Worm (Caenorhabditis elegans): Measurements from ENCODE around the gene catp-5.

DNA sequence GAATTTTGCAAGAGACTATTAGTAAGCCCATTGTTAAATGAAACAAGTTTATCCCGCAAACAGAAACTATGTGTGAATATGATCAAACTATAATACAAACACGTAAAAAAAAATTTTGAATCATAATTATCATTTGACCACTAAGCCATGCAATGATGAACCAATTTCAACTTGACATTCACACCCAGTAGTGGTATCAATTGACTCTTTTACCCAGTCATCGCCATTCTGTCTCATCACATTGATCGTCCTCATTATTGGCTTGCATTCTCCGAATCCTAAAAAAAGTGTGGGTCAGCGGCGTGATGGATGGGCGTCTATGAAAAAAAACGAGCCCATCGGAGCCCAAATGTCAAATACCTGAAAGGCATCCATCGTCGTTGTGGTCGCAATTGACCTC is 21.6 kb upstream of the catp-5 start:
- no peak for TF ChIP-seq sptf-1 (tag; optimal IDR thresholded peaks at IDR 0.05)
- TF ChIP-seq alr-1 (tag; optimal IDR thresholded peaks at IDR 0.05; ENCODE audit: borderline replicate concordance): no peak
- no peak for TF ChIP-seq ceh-82 (tag; optimal IDR thresholded peaks at IDR 0.05)
- no peak for TF ChIP-seq ama-1 (optimal IDR thresholded peaks at IDR 0.05)
- TF ChIP-seq ztf-4 (tag; optimal IDR thresholded peaks at IDR 0.05): no peak
- TF ChIP-seq snpc-4 (tag; optimal IDR thresholded peaks at IDR 0.05): no peak
- TF ChIP-seq nhr-11 (tag; optimal IDR thresholded peaks at IDR 0.05): no peak
- no peak for TF ChIP-seq nhr-12 (tag; optimal IDR thresholded peaks at IDR 0.05)
- no peak for TF ChIP-seq efl-3 (GFP tag; optimal IDR thresholded peaks at IDR 0.05)
- TF ChIP-seq tbx-2 (tag; optimal IDR thresholded peaks at IDR 0.05): no peak
- no peak for TF ChIP-seq unc-62 (GFP tag; optimal IDR thresholded peaks at IDR 0.05)
- TF ChIP-seq aly-2 (tag; optimal IDR thresholded peaks at IDR 0.05): no peak

Measured in whole organism, L1 larva.